Fruit fly (Drosophila melanogaster): ENCODE data around the gene Sgt.

DNA sequence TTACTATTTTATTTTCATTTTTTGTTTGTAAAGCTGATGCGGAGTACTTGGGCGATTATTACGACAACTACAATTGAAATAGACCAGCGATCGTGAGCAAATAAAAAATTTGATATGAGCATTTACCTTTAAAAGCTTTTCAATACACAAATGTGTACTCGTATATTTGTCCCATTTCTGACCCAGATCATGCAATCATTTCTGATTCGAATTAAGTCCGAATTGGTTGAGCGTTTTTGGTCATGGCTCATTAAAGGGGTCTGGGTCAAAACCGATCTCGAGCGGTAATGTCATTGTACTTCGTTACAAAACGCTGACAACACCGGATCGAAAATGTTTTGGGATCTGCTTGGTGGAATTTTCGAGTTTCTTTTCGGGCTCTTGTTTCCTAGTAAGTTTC is 14.9 kb downstream of the Sgt start, which contains the start of gene CG43220:
- TF ChIP-seq CTCF (optimal IDR thresholded peaks at IDR 0.05) (no peak), CG8478 (optimal IDR thresholded peaks at IDR 0.05) (no peak)
